Worm (Caenorhabditis elegans) whole organism, L4 larva: Measurements from ENCODE around the gene C33C12.7.
"Not testable (repeated sequence)": the region's sequence is repeated elsewhere in the genome, so short reads cannot be mapped to it uniquely, and the experiment has no call there.

ENCODE experiments used
- D1046.2 ChIP-seq: fragments of 200-800 bp; sonication (Bioruptor generic); IDR thresholded peaks from 2 replicates; pipeline ENCODE4 v1.3.6; 2022; ENCODE audit warnings: missing genetic modification characterization, missing compliant biosample characterization
- Y5F2A.4 ChIP-seq: fragments of 200-800 bp; sonication (Bioruptor generic); optimal IDR thresholded peaks from 2 replicates; lab custom pipeline; 2018; ENCODE audit warnings: mild to moderate bottlenecking, missing genetic modification characterization, missing compliant biosample characterization
- aha-1 ChIP-seq: fragments of 150-350 bp; peaks from one replicate; lab custom pipeline; 2014; ENCODE audit warnings: missing biosample characterization, missing genetic modification characterization
- ceh-20 ChIP-seq: fragments of 200-800 bp; sonication (Bioruptor generic); IDR thresholded peaks from 2 replicates; pipeline ENCODE4 v1.3.6; 2022; ENCODE audit warnings: missing genetic modification reagents, missing genetic modification characterization, missing compliant biosample characterization
- ceh-32 ChIP-seq: sonication (generic microtip); optimal IDR thresholded peaks from 2 replicates; lab custom pipeline; 2016; ENCODE audit warnings: mild to moderate bottlenecking, missing genetic modification characterization, missing compliant biosample characterization; ENCODE audit not compliant: poor library complexity
- ces-1 ChIP-seq: fragments of 150-350 bp; sonication (generic microtip); optimal IDR thresholded peaks from 4 replicates; lab custom pipeline; 2014; ENCODE audit warnings: missing biosample characterization, missing genetic modification reagents, missing genetic modification characterization
- dpl-1 ChIP-seq: fragments of 150-350 bp; optimal IDR thresholded peaks from 2 replicates; lab custom pipeline; 2014; ENCODE audit warnings: missing biosample characterization, missing genetic modification reagents, missing genetic modification characterization
- egl-43 ChIP-seq: fragments of 200-800 bp; sonication (Bioruptor generic); IDR thresholded peaks from 2 replicates; pipeline ENCODE4 v1.3.6; 2022; ENCODE audit warnings: missing genetic modification reagents, missing genetic modification characterization, missing compliant biosample characterization
- gei-8 ChIP-seq: fragments of 200-800 bp; sonication (Bioruptor generic); optimal IDR thresholded peaks from 2 replicates; lab custom pipeline; 2018; ENCODE audit warnings: mild to moderate bottlenecking, missing genetic modification characterization, missing compliant biosample characterization
- hif-1 ChIP-seq, 2 experiments: sonication (generic microtip); optimal IDR thresholded peaks; 2 replicates each; lab custom pipeline; 2016 to 2017; ENCODE audit warnings: missing compliant biosample characterization in 2 of 2, missing genetic modification characterization in 2 of 2, missing genetic modification reagents in 2 of 2, missing genotype in 2 of 2, mild to moderate bottlenecking in 1 of 2
- hlh-30 ChIP-seq: sonication (generic microtip); optimal IDR thresholded peaks from 2 replicates; lab custom pipeline; 2017; ENCODE audit warnings: antibody characterized with exemption, mild to moderate bottlenecking, missing genetic modification characterization, missing compliant biosample characterization; ENCODE audit not compliant: insufficient read depth
- jun-1 ChIP-seq: fragments of 150-350 bp; optimal IDR thresholded peaks from 2 replicates; lab custom pipeline; 2014; ENCODE audit warnings: missing biosample characterization, missing genetic modification reagents, missing genetic modification characterization
- lim-7 ChIP-seq: fragments of 200-800 bp; sonication (Bioruptor generic); IDR thresholded peaks from 2 replicates; pipeline ENCODE4 v1.3.6; 2022; ENCODE audit warnings: missing genetic modification characterization, missing compliant biosample characterization
- lin-13 ChIP-seq: fragments of 150-350 bp; optimal IDR thresholded peaks from 2 replicates; lab custom pipeline; 2014; ENCODE audit warnings: missing biosample characterization, missing genetic modification reagents, missing genetic modification characterization
- lin-15B ChIP-seq: fragments of 150-350 bp; sonication (generic microtip); optimal IDR thresholded peaks from 3 replicates; lab custom pipeline; 2014; ENCODE audit warnings: missing biosample characterization, missing genetic modification characterization
- lin-38 ChIP-seq: fragments of 200-800 bp; sonication (Bioruptor generic); IDR thresholded peaks from 2 replicates; pipeline ENCODE4 v1.3.6; 2022; ENCODE audit warnings: missing genetic modification reagents, missing genetic modification characterization, missing compliant biosample characterization
- mdt-29 ChIP-seq: fragments of 200-800 bp; sonication (Bioruptor generic); IDR thresholded peaks from 2 replicates; pipeline ENCODE4 v1.3.6; 2022; ENCODE audit warnings: missing genetic modification reagents, missing genetic modification characterization, missing compliant biosample characterization
- mxl-2 ChIP-seq: fragments of 200-800 bp; sonication (Bioruptor generic); conservative IDR thresholded peaks from 2 replicates; pipeline ENCODE4 v1.3.6; 2022; ENCODE audit warnings: missing genetic modification reagents, missing genetic modification characterization, missing compliant biosample characterization
- mxl-3 ChIP-seq: fragments of 200-800 bp; sonication (Bioruptor generic); optimal IDR thresholded peaks from 2 replicates; lab custom pipeline; 2018; ENCODE audit warnings: mild to moderate bottlenecking, missing genetic modification characterization, missing compliant biosample characterization
- nhr-10 ChIP-seq: fragments of 150-350 bp; optimal IDR thresholded peaks from 2 replicates; lab custom pipeline; 2014; ENCODE audit warnings: missing biosample characterization, missing genetic modification characterization
- nhr-25 ChIP-seq: sonication (generic microtip); optimal IDR thresholded peaks from 2 replicates; lab custom pipeline; 2017; ENCODE audit warnings: missing genetic modification characterization, mild to moderate bottlenecking, missing compliant biosample characterization, antibody characterized with exemption, moderate library complexity, borderline replicate concordance; ENCODE audit not compliant: insufficient read depth
- nhr-28 ChIP-seq: fragments of 150-350 bp; optimal IDR thresholded peaks from 2 replicates; lab custom pipeline; 2014; ENCODE audit warnings: missing biosample characterization, missing genetic modification characterization
- nhr-48 ChIP-seq: sonication (generic microtip); optimal IDR thresholded peaks from 2 replicates; lab custom pipeline; 2016; ENCODE audit warnings: mild to moderate bottlenecking, missing genetic modification characterization, missing compliant biosample characterization
- php-3 ChIP-seq: fragments of 200-800 bp; sonication (Bioruptor generic); IDR thresholded peaks from 2 replicates; pipeline ENCODE4 v1.3.6; 2022; ENCODE audit warnings: missing genetic modification reagents, missing genetic modification characterization, missing compliant biosample characterization
- pqm-1 ChIP-seq: sonication (generic microtip); optimal IDR thresholded peaks from 2 replicates; lab custom pipeline; 2017; ENCODE audit warnings: missing biosample characterization, missing genetic modification characterization
- saeg-2 ChIP-seq: fragments of 200-800 bp; sonication (Bioruptor generic); IDR thresholded peaks from 2 replicates; pipeline ENCODE4 v1.3.6; 2022; ENCODE audit warnings: missing genetic modification reagents, missing genetic modification characterization, missing compliant biosample characterization
- set-16 ChIP-seq: fragments of 200-800 bp; sonication (Bioruptor generic); IDR thresholded peaks from 2 replicates; pipeline ENCODE4 v1.3.6; 2022; ENCODE audit warnings: missing genetic modification reagents, missing genetic modification characterization, missing compliant biosample characterization
- spr-1 ChIP-seq: sonication (generic microtip); optimal IDR thresholded peaks from 2 replicates; lab custom pipeline; 2016; ENCODE audit warnings: mild to moderate bottlenecking, missing genetic modification characterization, missing compliant biosample characterization
- unc-39 ChIP-seq: sonication (generic microtip); optimal IDR thresholded peaks from 2 replicates; lab custom pipeline; 2017; ENCODE audit warnings: missing biosample characterization, missing genetic modification characterization
- unc-62 ChIP-seq, 3 experiments: fragments of 150-350 bp in 1 of 3; sonication (generic microtip); optimal IDR thresholded peaks in 2 of 3; peaks in 1 of 3; 1 replicate in 1 of 3; 2 replicates in 2 of 3; lab custom pipeline; 2014 to 2017; ENCODE audit warnings: missing biosample characterization in 3 of 3, missing genetic modification characterization in 3 of 3, missing genetic modification reagents in 3 of 3, missing genotype in 1 of 3
- vab-7 ChIP-seq: fragments of 200-800 bp; sonication (Bioruptor generic); IDR thresholded peaks from 2 replicates; pipeline ENCODE4 v1.3.6; 2022; ENCODE audit warnings: missing genetic modification reagents, missing genetic modification characterization, missing compliant biosample characterization
- zip-11 ChIP-seq: fragments of 200-800 bp; sonication (Bioruptor generic); IDR thresholded peaks from 2 replicates; pipeline ENCODE4 v1.3.6; 2022; ENCODE audit warnings: missing genetic modification characterization, missing compliant biosample characterization
- zip-2 ChIP-seq: fragments of 150-350 bp; optimal IDR thresholded peaks from 2 replicates; lab custom pipeline; 2014; ENCODE audit warnings: missing biosample characterization, missing genetic modification characterization
- ztf-7 ChIP-seq: fragments of 150-350 bp; optimal IDR thresholded peaks from 2 replicates; lab custom pipeline; 2014; ENCODE audit warnings: missing biosample characterization, missing genetic modification characterization

C33C12.7 gene

ce11 chrII:2168374-2168773 is 6.9 kb downstream of the C33C12.7 start, which contains the start of gene fbxb-38:
TSS of gene fbxb-38 (minus strand) at chrII:2168763.
- TF ChIP-seq ztf-7 (tag; lab: Kevin White, UChicago) (no peak), unc-62 (GFP tag; optimal IDR thresholded peaks at IDR 0.05 in 1 of 2; lab: Kevin White, UChicago) (peak in 1 of 2 experiments; percentile 91), unc-62 (tag; optimal IDR thresholded peaks at IDR 0.05; lab: Kevin White, UChicago) (no peak)

ce11 chrII:2166376-2166775 is 8.9 kb downstream of the C33C12.7 start, which contains the start of gene C33C12.4:
TSS of gene C33C12.4 (minus strand) at chrII:2166476.
- no peak for TF ChIP-seq egl-43 (GFP tag; lab: Robert Waterston, UW)
- TF ChIP-seq zip-11 (GFP tag; lab: Robert Waterston, UW), result no peak
- no peak for TF ChIP-seq ceh-20 (GFP tag; lab: Robert Waterston, UW)
- TF ChIP-seq spr-1 (tag; lab: Kevin White, UChicago), result no peak
- TF ChIP-seq mxl-2 (GFP tag; lab: Robert Waterston, UW), result no peak
- no peak for TF ChIP-seq nhr-48 (tag; lab: Kevin White, UChicago)
- no peak for TF ChIP-seq nhr-25 (tag; lab: Kevin White, UChicago)
- TF ChIP-seq php-3 (GFP tag; lab: Robert Waterston, UW), result no peak
- TF ChIP-seq lin-13 (GFP tag; lab: Kevin White, UChicago), result no peak
- no peak for TF ChIP-seq saeg-2 (GFP tag; lab: Robert Waterston, UW)
- no peak for TF ChIP-seq jun-1 (tag; lab: Kevin White, UChicago)
- TF ChIP-seq gei-8 (GFP tag; lab: Kevin White, UChicago), result no peak

DNA sequence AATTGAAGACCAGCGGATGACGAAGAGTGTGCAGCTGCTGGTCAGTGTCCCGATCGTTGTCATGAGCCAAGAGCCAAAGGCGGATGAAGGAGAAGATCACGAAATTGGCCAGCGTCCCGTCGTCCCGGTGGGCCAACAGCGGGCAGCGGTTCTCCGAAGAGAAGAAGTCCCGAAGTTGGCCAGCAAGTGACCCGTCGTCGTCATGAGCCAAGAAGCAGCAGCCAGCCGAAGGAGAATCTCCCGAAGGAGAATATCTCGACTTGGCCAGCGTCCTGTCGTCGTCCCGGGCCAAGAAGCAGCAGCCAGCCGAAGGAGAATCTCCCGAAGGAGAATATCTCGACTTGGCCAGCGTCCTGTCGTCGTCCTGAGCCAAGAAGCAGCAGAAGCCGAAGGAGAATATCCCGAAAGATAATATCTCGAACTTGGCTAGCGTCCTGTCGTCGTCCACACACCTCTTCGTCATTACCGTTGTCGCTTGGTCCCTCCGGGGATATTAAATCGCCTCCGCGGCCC is 11.8 kb downstream of the C33C12.7 start, which contains the start of gene C33C12.11:
TSS of gene C33C12.11 (minus strand) at position 463 of the 513 bp plus-strand sequence.
- peak; percentile 87 for TF ChIP-seq set-16 (GFP tag; lab: Robert Waterston, UW)

DNA sequence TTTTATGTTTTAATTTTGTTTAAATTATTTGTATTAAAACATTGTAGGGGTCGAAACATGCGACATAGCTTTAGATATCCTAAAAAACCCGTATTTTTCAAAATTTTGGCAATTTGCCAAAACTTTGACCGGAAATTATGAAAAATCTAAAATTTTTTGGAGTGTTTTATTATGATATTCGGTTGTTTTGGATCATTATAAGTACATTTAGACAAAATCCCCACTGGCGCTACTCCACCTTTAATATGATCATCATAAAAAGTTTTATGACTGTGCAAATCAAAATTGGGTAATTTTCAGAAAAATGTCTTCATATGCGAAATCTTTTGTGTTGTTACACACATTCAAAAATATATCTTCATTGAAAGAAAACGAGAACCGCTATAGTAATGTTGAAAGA is 21.6 kb downstream of the C33C12.7 start, which contains the start of gene math-18:
TSS of gene math-18 (plus strand) at position 301 of the 400 bp plus-strand sequence.
- TF ChIP-seq mdt-29 (GFP tag; lab: Robert Waterston, UW); lin-13 (GFP tag; lab: Kevin White, UChicago); unc-39 (tag; lab: Kevin White, UChicago): not testable (repeated sequence)
- TF ChIP-seq, all 104 proteins: peak for 0; not testable (repeated sequence) for 104

- TF ChIP-seq nhr-28 (peak; percentile 14), pqm-1 (tag; lab: Kevin White, UChicago) (peak; percentile 51), ceh-20 (GFP tag; lab: Robert Waterston, UW) (no peak), ceh-32 (tag; lab: Kevin White, UChicago) (no peak)
These were observed 22.8 kb downstream of the C33C12.7 start for ce11 chrII:2152455-2152854.

DNA sequence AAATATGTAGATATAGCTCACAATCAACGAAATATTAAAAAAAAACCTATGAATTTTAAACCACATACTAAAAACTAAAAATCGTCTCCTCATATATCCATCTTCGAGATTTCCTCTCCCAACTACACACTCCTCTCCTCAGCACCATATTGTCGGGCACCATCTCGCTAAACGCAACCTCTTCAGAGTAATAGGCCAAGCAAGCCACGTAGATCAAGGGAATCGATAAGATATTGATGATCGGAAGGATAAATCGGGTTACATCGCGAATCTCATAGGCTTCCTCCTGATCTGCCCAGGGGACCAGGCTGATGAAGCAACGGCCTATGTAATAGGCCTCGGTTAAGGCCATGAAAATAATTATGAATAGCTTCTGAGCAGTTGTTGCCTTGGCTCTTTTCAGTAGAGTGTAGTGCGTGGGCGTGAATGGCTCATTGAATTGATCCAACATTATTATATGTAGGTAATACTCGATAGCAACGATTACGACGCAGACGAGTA is 24.7 kb downstream of the C33C12.7 start, which contains the start of the genes C40A11.7 and C40A11.8:
TSS of gene C40A11.7 (minus strand) at position 101 of the 501 bp plus-strand sequence.
TSS of gene C40A11.8 (minus strand) at position 451 of the 501 bp plus-strand sequence.
- no peak for TF ChIP-seq ces-1 (GFP tag; lab: Kevin White, UChicago)
- peak; percentile 42 for TF ChIP-seq aha-1 (tag; lab: Kevin White, UChicago)

DNA sequence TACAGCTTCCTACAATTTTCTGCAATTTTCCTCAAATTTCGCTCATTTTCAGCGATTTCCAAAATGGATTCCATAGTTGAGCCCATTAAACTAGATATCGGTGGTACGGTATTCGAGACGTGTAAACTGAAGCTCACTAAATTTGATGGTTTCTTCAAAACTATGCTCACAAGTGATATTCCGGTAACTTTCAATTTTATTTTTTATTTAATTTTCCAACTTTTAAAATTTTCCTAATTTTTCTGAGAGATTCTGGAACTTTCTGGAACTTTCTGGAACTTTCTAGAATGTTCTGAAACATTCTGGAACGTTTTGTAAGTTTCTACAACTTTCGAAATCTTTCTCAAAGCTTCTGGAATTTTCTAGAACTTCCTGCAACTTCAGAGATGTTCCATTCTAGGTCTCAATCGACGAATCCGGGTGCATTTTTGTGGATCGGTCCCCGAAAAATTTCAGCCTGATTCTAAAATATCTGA is 28.3 kb downstream of the C33C12.7 start, which contains the start of gene C40A11.2:
TSS of gene C40A11.2 (plus strand) at position 51 of the 476 bp plus-strand sequence.
- no peak for TF ChIP-seq php-3 (GFP tag; lab: Robert Waterston, UW)
- TF ChIP-seq unc-62 (GFP tag; optimal IDR thresholded peaks at IDR 0.05 in 1 of 2; lab: Kevin White, UChicago), result peak in 1 of 2 experiments; percentile 52
- TF ChIP-seq unc-62 (tag; optimal IDR thresholded peaks at IDR 0.05; lab: Kevin White, UChicago), result no peak

- TF ChIP-seq hlh-30 (tag; lab: Kevin White, UChicago), result no peak
- no peak for TF ChIP-seq lin-15B (tag; lab: Kevin White, UChicago)
- TF ChIP-seq mxl-3 (GFP tag; lab: Kevin White, UChicago), result no peak
- TF ChIP-seq lim-7, result no peak
- no peak for TF ChIP-seq zip-2 (tag; lab: Kevin White, UChicago)
- no peak for TF ChIP-seq hif-1 (tag; optimal IDR thresholded peaks at IDR 0.05; lab: Kevin White, UChicago)
- TF ChIP-seq lin-38 (GFP tag; lab: Robert Waterston, UW), result no peak
- TF ChIP-seq vab-7, result no peak
- no peak for TF ChIP-seq nhr-10 (tag; lab: Kevin White, UChicago)
- TF ChIP-seq set-16 (GFP tag; lab: Robert Waterston, UW), result no peak
- no peak for TF ChIP-seq Y5F2A.4
- no peak for TF ChIP-seq D1046.2 (GFP tag; lab: Robert Waterston, UW)
- TF ChIP-seq dpl-1, result no peak
These were observed 29.7 kb downstream of the C33C12.7 start, which contains the start of gene C40A11.6 for ce11 chrII:2145566-2145965. TSS of gene C40A11.6 (minus strand) at chrII:2145666.
